Fruit fly (Drosophila melanogaster): ENCODE results near the gene Cyp9f3.

Gene Cyp9f3

dm6 chr3R:12369135-12369792 is 29.5 kb downstream of the Cyp9f3 start, which contains the start of gene GstD1 (continued):
- TF ChIP-seq CG8924 (tag; optimal IDR thresholded peaks at IDR 0.05): peak; percentile 46
- no peak for TF ChIP-seq crc (GFP tag; optimal IDR thresholded peaks at IDR 0.05)
- no peak for TF ChIP-seq CG14965 (GFP tag; optimal IDR thresholded peaks at IDR 0.05; ENCODE audit: borderline replicate concordance)
- TF ChIP-seq CG10565 (GFP tag; optimal IDR thresholded peaks at IDR 0.05): no peak
- peak; percentile 33 for TF ChIP-seq Dek (tag; optimal IDR thresholded peaks at IDR 0.05)
- TF ChIP-seq dysf (GFP tag; IDR thresholded peaks at IDR 0.05): peak; percentile 59
- TF ChIP-seq CG4820 (GFP tag; optimal IDR thresholded peaks at IDR 0.05): peak; percentile 3
- peak; percentile 8 for TF ChIP-seq ATbp (GFP tag; optimal IDR thresholded peaks at IDR 0.05)
- peak; percentile 65 for TF ChIP-seq gem (tag; optimal IDR thresholded peaks at IDR 0.05)
- TF ChIP-seq Lhr (GFP tag; optimal IDR thresholded peaks at IDR 0.05): no peak
- no peak for TF ChIP-seq CG15696 (tag; optimal IDR thresholded peaks at IDR 0.05)
- TF ChIP-seq CG6791 (GFP tag; IDR thresholded peaks at IDR 0.05; ENCODE audit: partially characterized antibody): 0 out of 3 replicates have a peak, but pooled peaks have one; percentile 27
- no peak for TF ChIP-seq hbn (GFP tag; IDR thresholded peaks at IDR 0.05; ENCODE audit: partially characterized antibody)
- no peak for TF ChIP-seq da (GFP tag; optimal IDR thresholded peaks at IDR 0.05)
- TF ChIP-seq Sry-δ (GFP tag; optimal IDR thresholded peaks at IDR 0.05): no peak
- TF ChIP-seq jigr1 (GFP tag; IDR thresholded peaks at IDR 0.05): no peak
- TF ChIP-seq CG4617 (GFP tag; optimal IDR thresholded peaks at IDR 0.05; ENCODE audit: borderline replicate concordance): no peak
- no peak for TF ChIP-seq crp (GFP tag; optimal IDR thresholded peaks at IDR 0.05)
- TF ChIP-seq scrt (GFP tag; optimal IDR thresholded peaks at IDR 0.05): peak; percentile 35
- no peak for TF ChIP-seq MTF-1 (GFP tag; optimal IDR thresholded peaks at IDR 0.05; ENCODE audit: borderline replicate concordance)
- no peak for TF ChIP-seq Atf3 (GFP tag; optimal IDR thresholded peaks at IDR 0.05)
- no peak for TF ChIP-seq zfh1 (GFP tag; IDR thresholded peaks at IDR 0.05)
- no peak for TF ChIP-seq danr (GFP tag; IDR thresholded peaks at IDR 0.05)
- no peak for TF ChIP-seq YL-1 (GFP tag; optimal IDR thresholded peaks at IDR 0.05)
- peak; percentile 33 for TF ChIP-seq NK7.1 (GFP tag; optimal IDR thresholded peaks at IDR 0.05)
- no peak for TF ChIP-seq jing (GFP tag; optimal IDR thresholded peaks at IDR 0.05)
- peak; percentile 95 for TF ChIP-seq CG3163 (GFP tag; optimal IDR thresholded peaks at IDR 0.05)
- no peak for TF ChIP-seq twi (tag; optimal IDR thresholded peaks at IDR 0.05)
- TF ChIP-seq Side (GFP tag; optimal IDR thresholded peaks at IDR 0.05): peak; percentile 2
- TF ChIP-seq CG1233 (GFP tag; optimal IDR thresholded peaks at IDR 0.05): peak; percentile 4
- TF ChIP-seq CG17328 (GFP tag; IDR thresholded peaks at IDR 0.05): no peak
- no peak for TF ChIP-seq CG4730 (GFP tag; IDR thresholded peaks at IDR 0.05)
- TF ChIP-seq CG15073 (GFP tag; optimal IDR thresholded peaks at IDR 0.05): no peak
- TF ChIP-seq Scr (GFP tag; IDR thresholded peaks at IDR 0.05; ENCODE audit: partially characterized antibody): peak; percentile 40
- TF ChIP-seq stwl (tag; optimal IDR thresholded peaks at IDR 0.05): no peak
- TF ChIP-seq CG18619 (GFP tag; optimal IDR thresholded peaks at IDR 0.05): peak; percentile 44
- no peak for TF ChIP-seq dm (GFP tag; optimal IDR thresholded peaks at IDR 0.05)
- TF ChIP-seq vvl (GFP tag; IDR thresholded peaks at IDR 0.05): peak; percentile 44; the same call in 1 of the 2 replicates
- TF ChIP-seq oc (tag; optimal IDR thresholded peaks at IDR 0.05): no peak
- TF ChIP-seq Mrtf (GFP tag; IDR thresholded peaks at IDR 0.05): no peak
- TF ChIP-seq CG7271 (tag; optimal IDR thresholded peaks at IDR 0.05): no peak
- TF ChIP-seq CG11560 (tag; IDR thresholded peaks at IDR 0.05): no peak
- no peak for TF ChIP-seq az2 (GFP tag; optimal IDR thresholded peaks at IDR 0.05)
- peak; percentile 36 for TF ChIP-seq Xbp1 (GFP tag; optimal IDR thresholded peaks at IDR 0.05)
- TF ChIP-seq Hr78 (GFP tag; optimal IDR thresholded peaks at IDR 0.05): peak in 1 of 2 experiments; percentile 23
- TF ChIP-seq CG5180 (GFP tag; optimal IDR thresholded peaks at IDR 0.05): no peak
- TF ChIP-seq schlank (tag; optimal IDR thresholded peaks at IDR 0.05): peak; percentile 15
- TF ChIP-seq CG6813 (GFP tag; optimal IDR thresholded peaks at IDR 0.05): no peak
- no peak for TF ChIP-seq pnt (GFP tag; optimal IDR thresholded peaks at IDR 0.05)

Measured in whole organism, embryonic.